Worm (Caenorhabditis elegans) whole organism, L2 larva: ENCODE results near the gene pac-1.

Source experiments
- C34F6.9 ChIP-seq: fragments of 150-350 bp; optimal IDR thresholded peaks from 2 replicates; lab custom pipeline; 2014; ENCODE audit warnings: missing biosample characterization, missing genetic modification characterization
- F13H6.1 ChIP-seq: sonication (generic microtip); optimal IDR thresholded peaks from 2 replicates; lab custom pipeline; 2016; ENCODE audit warnings: missing genetic modification characterization, missing compliant biosample characterization
- R02D3.7 ChIP-seq: fragments of 150-350 bp; optimal IDR thresholded peaks from 2 replicates; lab custom pipeline; 2014; ENCODE audit warnings: missing biosample characterization, missing genetic modification characterization
- Y55F3AM.14 ChIP-seq: fragments of 200-800 bp; sonication (Bioruptor generic); optimal IDR thresholded peaks from 2 replicates; lab custom pipeline; 2018; ENCODE audit warnings: mild to moderate bottlenecking, missing genetic modification characterization, missing compliant biosample characterization
- ZK546.5 ChIP-seq: sonication (generic microtip); optimal IDR thresholded peaks from 2 replicates; lab custom pipeline; 2017; ENCODE audit warnings: missing biosample characterization, missing genetic modification characterization
- aly-2 ChIP-seq: fragments of 150-350 bp; optimal IDR thresholded peaks from 2 replicates; lab custom pipeline; 2014; ENCODE audit warnings: missing biosample characterization, missing genetic modification characterization
- ama-1 ChIP-seq: fragments of 150-350 bp; optimal IDR thresholded peaks from 2 replicates; lab custom pipeline; 2018; ENCODE audit warnings: inconsistent platforms
- blmp-1 ChIP-seq: sonication (generic microtip); optimal IDR thresholded peaks from 2 replicates; lab custom pipeline; 2017; ENCODE audit warnings: missing genetic modification characterization, mild to moderate bottlenecking, missing compliant biosample characterization, antibody characterized with exemption, moderate library complexity; ENCODE audit not compliant: insufficient read depth
- ceh-16 ChIP-seq: fragments of 150-350 bp; optimal IDR thresholded peaks from 2 replicates; lab custom pipeline; 2014; ENCODE audit warnings: missing biosample characterization, missing genetic modification characterization
- ceh-82 ChIP-seq: fragments of 150-350 bp; optimal IDR thresholded peaks from 2 replicates; lab custom pipeline; 2014; ENCODE audit warnings: missing biosample characterization, missing genetic modification characterization
- crh-2 ChIP-seq: sonication (generic microtip); optimal IDR thresholded peaks from 2 replicates; lab custom pipeline; 2017; ENCODE audit warnings: missing biosample characterization, missing genetic modification characterization
- egl-27 ChIP-seq: sonication (generic microtip); optimal IDR thresholded peaks from 3 replicates; lab custom pipeline; 2017; ENCODE audit warnings: missing biosample characterization, missing genetic modification reagents, missing genetic modification characterization
- fos-1 ChIP-seq: fragments of 150-350 bp; optimal IDR thresholded peaks from 2 replicates; lab custom pipeline; 2014; ENCODE audit warnings: missing biosample characterization, missing genetic modification characterization
- lin-11 ChIP-seq: fragments of 150-350 bp; sonication (generic microtip); optimal IDR thresholded peaks from 2 replicates; lab custom pipeline; 2014; ENCODE audit warnings: missing biosample characterization, missing genetic modification characterization, inconsistent platforms, mixed read lengths
- lin-13 ChIP-seq: fragments of 150-350 bp; optimal IDR thresholded peaks from 2 replicates; lab custom pipeline; 2014; ENCODE audit warnings: missing biosample characterization, missing genetic modification reagents, missing genetic modification characterization
- lin-39 ChIP-seq: fragments of 150-350 bp; optimal IDR thresholded peaks from 2 replicates; lab custom pipeline; 2014; ENCODE audit warnings: missing biosample characterization, missing genetic modification reagents, missing genetic modification characterization
- lsy-2 ChIP-seq, 2 experiments: fragments of 150-350 bp in 1 of 2; sonication (generic microtip) in 1 of 2; optimal IDR thresholded peaks; 2 replicates each; lab custom pipeline; 2014 to 2017; ENCODE audit warnings: missing biosample characterization in 2 of 2, missing genetic modification characterization in 2 of 2
- mab-5 ChIP-seq: fragments of 150-350 bp; optimal IDR thresholded peaks from 2 replicates; lab custom pipeline; 2014; ENCODE audit warnings: missing biosample characterization, missing genetic modification characterization
- mdl-1 ChIP-seq, 2 experiments: fragments of 150-350 bp in 1 of 2; sonication (generic microtip) in 1 of 2; optimal IDR thresholded peaks; 2 replicates each; lab custom pipeline; 2017; ENCODE audit warnings: missing biosample characterization in 2 of 2, missing genetic modification characterization in 2 of 2
- nhr-10 ChIP-seq: sonication (generic microtip); optimal IDR thresholded peaks from 2 replicates; lab custom pipeline; 2017; ENCODE audit warnings: missing biosample characterization, missing genetic modification characterization
- nhr-11 ChIP-seq: fragments of 150-350 bp; optimal IDR thresholded peaks from 2 replicates; lab custom pipeline; 2014; ENCODE audit warnings: missing biosample characterization, missing genetic modification characterization
- nhr-12 ChIP-seq: fragments of 150-350 bp; optimal IDR thresholded peaks from 2 replicates; lab custom pipeline; 2014; ENCODE audit warnings: missing biosample characterization, missing genetic modification characterization
- nhr-129 ChIP-seq: fragments of 150-350 bp; optimal IDR thresholded peaks from 2 replicates; lab custom pipeline; 2014; ENCODE audit warnings: missing biosample characterization, missing genetic modification characterization
- nhr-21 ChIP-seq: fragments of 150-350 bp; optimal IDR thresholded peaks from 2 replicates; lab custom pipeline; 2014; ENCODE audit warnings: missing biosample characterization, missing genetic modification characterization
- nhr-237 ChIP-seq: fragments of 150-350 bp; optimal IDR thresholded peaks from 2 replicates; lab custom pipeline; 2014; ENCODE audit warnings: missing biosample characterization, missing genetic modification characterization
- nhr-25 ChIP-seq: fragments of 150-350 bp; sonication (generic microtip); optimal IDR thresholded peaks from 3 replicates; lab custom pipeline; 2014; ENCODE audit warnings: missing biosample characterization, missing genetic modification characterization
- nhr-77 ChIP-seq: fragments of 150-350 bp; optimal IDR thresholded peaks from 2 replicates; lab custom pipeline; 2014; ENCODE audit warnings: missing biosample characterization, missing genetic modification characterization
- sem-4 ChIP-seq: fragments of 150-350 bp; optimal IDR thresholded peaks from 2 replicates; lab custom pipeline; 2014; ENCODE audit warnings: missing biosample characterization, missing genetic modification reagents, missing genetic modification characterization
- skn-1 ChIP-seq: sonication (generic microtip); optimal IDR thresholded peaks from 2 replicates; lab custom pipeline; 2017; ENCODE audit warnings: missing biosample characterization, missing genetic modification characterization
- sma-3 ChIP-seq: sonication (generic microtip); optimal IDR thresholded peaks from 2 replicates; lab custom pipeline; 2016; ENCODE audit warnings: missing genetic modification reagents, missing genetic modification characterization, missing compliant biosample characterization
- sma-9 ChIP-seq, 2 experiments: fragments of 150-350 bp in 1 of 2; sonication (generic microtip) in 1 of 2; optimal IDR thresholded peaks; 2 replicates each; lab custom pipeline; 2014 to 2016; ENCODE audit warnings: missing genetic modification characterization in 2 of 2, mild to moderate bottlenecking in 1 of 2, missing biosample characterization in 1 of 2, missing compliant biosample characterization in 1 of 2, missing genetic modification reagents in 1 of 2, moderate library complexity in 1 of 2
- unc-55 ChIP-seq: fragments of 150-350 bp; sonication (generic microtip); optimal IDR thresholded peaks from 3 replicates; lab custom pipeline; 2014; ENCODE audit warnings: missing biosample characterization, missing genetic modification reagents, missing genetic modification characterization
- zag-1 ChIP-seq: fragments of 150-350 bp; optimal IDR thresholded peaks from 2 replicates; lab custom pipeline; 2014; ENCODE audit warnings: missing biosample characterization, missing genetic modification characterization

The pac-1 gene

DNA sequence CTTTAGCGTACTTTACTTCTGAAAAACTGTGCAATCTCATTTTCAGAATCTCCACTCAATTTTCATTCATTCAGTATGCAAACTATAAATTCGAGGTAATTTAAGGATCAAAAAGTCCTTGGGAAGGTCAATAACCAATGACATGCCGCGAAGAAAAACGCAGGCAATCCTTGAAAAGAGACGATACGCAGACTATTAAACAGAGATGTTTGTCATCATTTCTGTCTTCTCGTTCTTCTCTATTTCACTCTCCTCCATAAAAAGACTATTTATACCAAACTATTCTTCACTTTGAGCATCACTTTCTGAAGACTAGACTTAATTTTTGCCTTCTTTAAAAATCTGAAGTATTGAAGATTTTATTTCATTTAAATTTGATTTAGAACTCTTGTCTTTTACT is 57.3 kb downstream of the pac-1 start, which contains the start of gene C02D5.4:
Gene C02D5.4 (plus strand): TSS at position 41 of the 400 bp plus-strand sequence.
- TF ChIP-seq Y55F3AM.14 (GFP tag; lab: Kevin White, UChicago) = no peak
- TF ChIP-seq sma-3 (GFP tag; lab: Kevin White, UChicago) = no peak
- TF ChIP-seq nhr-25 (tag; lab: Kevin White, UChicago) = no peak
- TF ChIP-seq unc-55 = peak; percentile 21
- peak; percentile 22 for TF ChIP-seq nhr-129
- TF ChIP-seq nhr-12 (tag; lab: Kevin White, UChicago) = no peak
- TF ChIP-seq nhr-21 (tag; lab: Kevin White, UChicago) = no peak
- peak; percentile 30 for TF ChIP-seq C34F6.9
- TF ChIP-seq aly-2 (tag; lab: Kevin White, UChicago) = no peak
- peak; percentile 99 for TF ChIP-seq skn-1
- TF ChIP-seq lin-39 = no peak
- TF ChIP-seq R02D3.7 = no peak
- TF ChIP-seq blmp-1 (tag; lab: Kevin White, UChicago) = no peak
- no peak for TF ChIP-seq zag-1 (tag; lab: Kevin White, UChicago)
- no peak for TF ChIP-seq lin-11 (tag; lab: Kevin White, UChicago)
- TF ChIP-seq fos-1 (tag; lab: Kevin White, UChicago) = peak; percentile 40
- no peak for TF ChIP-seq lin-13 (GFP tag; lab: Kevin White, UChicago)
- TF ChIP-seq ama-1 (lab: Kevin White, UChicago) = no peak
- no peak for TF ChIP-seq F13H6.1 (tag; lab: Kevin White, UChicago)
- TF ChIP-seq egl-27 (tag; lab: Kevin White, UChicago) = no peak
- TF ChIP-seq sma-9 (GFP tag; optimal IDR thresholded peaks at IDR 0.05; lab: Kevin White, UChicago) = peak; percentile 53
- TF ChIP-seq sma-9 (tag; optimal IDR thresholded peaks at IDR 0.05; lab: Kevin White, UChicago) = no peak

DNA sequence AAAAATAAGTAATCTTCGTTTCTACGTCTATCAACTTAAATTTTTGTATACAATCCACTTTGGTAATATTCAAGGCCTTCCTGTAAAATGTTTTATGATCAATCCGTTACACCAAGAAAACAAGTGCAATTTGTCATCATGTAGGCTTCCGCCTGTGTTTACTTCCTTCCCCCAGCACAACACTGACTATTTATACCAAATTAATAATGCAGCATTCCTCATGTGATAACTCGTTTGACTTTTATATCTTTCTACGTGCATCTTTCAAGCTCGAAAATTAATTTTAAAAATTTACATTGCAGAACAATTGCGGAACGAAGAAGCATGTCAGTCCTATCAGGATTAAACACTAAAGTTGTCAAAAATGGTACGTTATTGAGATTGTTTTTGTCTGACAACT is 59.7 kb downstream of the pac-1 start, which contains the start of gene gsto-2:
Gene gsto-2 (plus strand): TSS at position 301 of the 400 bp plus-strand sequence.
- TF ChIP-seq sem-4 (tag; lab: Kevin White, UChicago) (no peak), nhr-25 (tag; lab: Kevin White, UChicago) (no peak), ceh-82 (tag; lab: Kevin White, UChicago) (no peak)

DNA sequence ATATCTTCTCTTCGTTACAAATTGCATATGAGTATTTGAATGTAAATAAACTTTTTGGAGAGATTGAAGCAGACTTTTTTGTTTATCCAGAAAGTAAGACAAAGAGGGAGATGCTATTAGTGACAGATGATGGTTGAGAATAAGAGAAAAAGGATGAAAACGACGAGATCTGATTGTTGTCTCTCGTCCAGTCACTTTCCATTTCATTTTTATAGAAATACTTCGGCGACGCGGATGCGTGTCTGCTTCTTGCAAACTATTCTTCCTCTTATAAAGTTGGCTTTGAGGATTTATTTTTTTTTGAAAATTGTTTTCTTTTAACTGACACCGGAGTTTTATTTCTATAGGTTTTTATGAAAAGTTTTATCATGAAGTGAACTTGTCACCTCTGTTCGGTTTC is 60.9 kb downstream of the pac-1 start:
- TF ChIP-seq blmp-1 (tag; lab: Kevin White, UChicago) (peak; percentile 74), skn-1 (no peak)

DNA sequence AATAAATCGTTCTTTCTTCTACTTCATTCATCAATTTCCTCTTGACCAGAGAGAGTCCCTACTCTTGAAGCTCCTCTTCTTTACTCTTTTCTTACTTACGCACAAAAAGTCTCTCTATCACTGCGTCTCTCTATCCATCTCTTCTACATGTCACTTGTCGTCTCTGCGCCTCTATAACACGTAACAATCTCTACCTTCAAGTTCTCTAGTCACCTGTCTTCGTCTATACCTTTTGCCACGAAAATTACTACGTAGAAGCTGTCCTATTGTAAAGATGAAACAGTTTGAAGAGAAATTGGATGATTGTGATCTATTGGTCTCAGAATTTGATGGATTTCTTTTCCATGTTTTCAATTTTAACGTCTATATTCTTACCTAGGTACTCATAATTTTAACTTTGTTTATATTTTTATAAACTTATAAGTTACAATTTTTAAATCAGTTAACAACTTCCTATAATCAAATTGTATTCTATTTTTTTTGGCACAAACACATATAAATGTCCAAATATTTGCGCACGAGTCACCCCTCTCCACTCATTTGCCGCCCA is 62.1 kb downstream of the pac-1 start, which contains the start of gene C02D5.2:
Gene C02D5.2 (plus strand): TSS at position 500 of the 550 bp plus-strand sequence.
- TF ChIP-seq fos-1 (tag; lab: Kevin White, UChicago) (peak; percentile 45), unc-55 (peak; percentile 23), sem-4 (tag; lab: Kevin White, UChicago) (no peak), F13H6.1 (tag; lab: Kevin White, UChicago) (peak; percentile 47), nhr-77 (no peak), mab-5 (no peak), R02D3.7 (no peak), crh-2 (tag; lab: Kevin White, UChicago) (peak; percentile 78), nhr-237 (tag; lab: Kevin White, UChicago) (no peak), nhr-129 (peak; percentile 72), blmp-1 (tag; lab: Kevin White, UChicago) (peak; percentile 11), ceh-16 (tag; lab: Kevin White, UChicago) (no peak), nhr-10 (tag; lab: Kevin White, UChicago) (no peak), C34F6.9 (peak; percentile 64), ZK546.5 (no peak), egl-27 (tag; lab: Kevin White, UChicago) (peak; percentile 1), sma-9 (GFP tag; optimal IDR thresholded peaks at IDR 0.05; lab: Kevin White, UChicago) (peak; percentile 52), sma-9 (tag; optimal IDR thresholded peaks at IDR 0.05; lab: Kevin White, UChicago) (no peak), lin-13 (GFP tag; lab: Kevin White, UChicago) (no peak), mdl-1 (tag; optimal IDR thresholded peaks at IDR 0.05; lab: Kevin White, UChicago) (no peak), lsy-2 (tag; optimal IDR thresholded peaks at IDR 0.05; lab: Kevin White, UChicago) (peak in 1 of 2 experiments; percentile 70), nhr-11 (tag; lab: Kevin White, UChicago) (no peak)
- TF ChIP-seq, all 48 proteins: peak for 10
